Fruit fly (Drosophila melanogaster) whole organism, embryonic: Measurements from ENCODE around the gene CG18262.

Source experiments
- Adf1 ChIP-seq: fragments of 200-800 bp; sonication (Bioruptor generic); IDR thresholded peaks from 2 replicates; pipeline ENCODE4 v1.3.6; 2022; ENCODE audit warnings: missing biosample characterization, missing genetic modification characterization
- CG10147 ChIP-seq: fragments of 200-800 bp; sonication (Bioruptor generic); optimal IDR thresholded peaks from 2 replicates; lab custom pipeline; 2019; ENCODE audit warnings: missing biosample characterization, mild to moderate bottlenecking, missing genetic modification characterization, moderate library complexity
- CG10274 ChIP-seq: fragments of 200-800 bp; sonication (Bioruptor generic); optimal IDR thresholded peaks from 3 replicates; lab custom pipeline; 2017; ENCODE audit warnings: missing biosample characterization, mild to moderate bottlenecking, missing genetic modification characterization
- CG12236 ChIP-seq: fragments of 200-800 bp; sonication (Bioruptor generic); optimal IDR thresholded peaks from 2 replicates; lab custom pipeline; 2016; ENCODE audit warnings: missing biosample characterization, missing genetic modification characterization
- CG12769 ChIP-seq: fragments of 200-800 bp; sonication (Bioruptor generic); optimal IDR thresholded peaks from 2 replicates; lab custom pipeline; 2019; ENCODE audit warnings: missing biosample characterization, mild to moderate bottlenecking, missing genetic modification characterization, moderate library complexity
- CG13775 ChIP-seq: fragments of 200-800 bp; sonication (Bioruptor generic); optimal IDR thresholded peaks from 3 replicates; lab custom pipeline; 2017; ENCODE audit warnings: missing biosample characterization, mild to moderate bottlenecking, missing genetic modification characterization
- CG1603 ChIP-seq: fragments of 200-800 bp; sonication (Bioruptor generic); optimal IDR thresholded peaks from 2 replicates; lab custom pipeline; 2019; ENCODE audit warnings: missing biosample characterization, mild to moderate bottlenecking, missing genetic modification characterization, moderate library complexity
- CG16779 ChIP-seq: fragments of 200-800 bp; sonication (Bioruptor generic); IDR thresholded peaks from 2 replicates; pipeline ENCODE4 v1.3.6; 2022; ENCODE audit warnings: missing biosample characterization, missing genetic modification characterization
- CG3163 ChIP-seq: fragments of 200-800 bp; sonication (Bioruptor generic); optimal IDR thresholded peaks from 3 replicates; lab custom pipeline; 2016; ENCODE audit warnings: missing biosample characterization, missing genetic modification characterization
- CG3281 ChIP-seq: fragments of 200-800 bp; sonication (Bioruptor generic); optimal IDR thresholded peaks from 3 replicates; lab custom pipeline; 2017; ENCODE audit warnings: missing biosample characterization, mild to moderate bottlenecking, missing genetic modification characterization
- CG34224 ChIP-seq: fragments of 200-800 bp; sonication (Bioruptor generic); IDR thresholded peaks from 3 replicates; pipeline ENCODE4 v1.3.6; 2022; ENCODE audit warnings: missing biosample characterization, missing genetic modification characterization; ENCODE audit not compliant: partially characterized antibody
- CG34422 ChIP-seq: fragments of 200-800 bp; sonication (Bioruptor generic); IDR thresholded peaks from 3 replicates; pipeline ENCODE4 v1.3.6; 2022; ENCODE audit warnings: missing biosample characterization, missing genetic modification characterization
- CG3847 ChIP-seq: fragments of 200-800 bp; sonication (Bioruptor generic); IDR thresholded peaks from 2 replicates; pipeline ENCODE4 v1.3.6; 2022; ENCODE audit warnings: missing biosample characterization, missing genetic modification characterization
- CG4820 ChIP-seq: fragments of 200-800 bp; sonication (Bioruptor generic); optimal IDR thresholded peaks from 3 replicates; lab custom pipeline; 2016; ENCODE audit warnings: missing biosample characterization, missing genetic modification characterization
- CG6175 ChIP-seq: fragments of 200-800 bp; sonication (Bioruptor generic); IDR thresholded peaks from 3 replicates; pipeline ENCODE4 v1.3.6; 2022; ENCODE audit warnings: missing biosample characterization, missing genetic modification characterization
- CG6683 ChIP-seq: fragments of 200-800 bp; sonication (Bioruptor generic); optimal IDR thresholded peaks from 2 replicates; lab custom pipeline; 2017; ENCODE audit warnings: missing biosample characterization, mild to moderate bottlenecking, missing genetic modification characterization, missing genetic modification reagents
- CG9876 ChIP-seq: fragments of 200-800 bp; sonication (Bioruptor generic); optimal IDR thresholded peaks from 2 replicates; lab custom pipeline; 2016; ENCODE audit warnings: missing biosample characterization, missing genetic modification characterization
- Eip74EF ChIP-seq, 2 experiments: fragments of 200-800 bp in 1 of 2; fragments of >200 bp in 1 of 2; sonication (Bioruptor generic) in 1 of 2; optimal IDR thresholded peaks; 2 replicates each; lab custom pipeline; 2017 to 2019; ENCODE audit warnings: missing biosample characterization in 2 of 2, missing genetic modification characterization in 2 of 2, mild to moderate bottlenecking in 1 of 2, moderate library complexity in 1 of 2
- Hr3 ChIP-seq: fragments of 200-800 bp; sonication (Bioruptor generic); optimal IDR thresholded peaks from 3 replicates; lab custom pipeline; 2016; ENCODE audit warnings: missing biosample characterization, missing genetic modification characterization
- Jarid2 ChIP-seq: fragments of 200-800 bp; sonication (Bioruptor generic); optimal IDR thresholded peaks from 3 replicates; lab custom pipeline; 2017; ENCODE audit warnings: mild to moderate bottlenecking, missing biosample characterization, missing genetic modification reagents, missing genetic modification characterization
- Lhr ChIP-seq: fragments of 200-800 bp; sonication (Bioruptor generic); optimal IDR thresholded peaks from 3 replicates; lab custom pipeline; 2017; ENCODE audit warnings: mild to moderate bottlenecking, missing biosample characterization, missing genetic modification reagents, missing genetic modification characterization
- Mes4 ChIP-seq: fragments of 200-800 bp; sonication (Bioruptor generic); optimal IDR thresholded peaks from 2 replicates; lab custom pipeline; 2016; ENCODE audit warnings: missing biosample characterization, missing genetic modification characterization
- NK7.1 ChIP-seq: fragments of 200-800 bp; sonication (Bioruptor generic); optimal IDR thresholded peaks from 3 replicates; lab custom pipeline; 2016; ENCODE audit warnings: missing biosample characterization, missing genetic modification characterization
- Neu2 ChIP-seq: fragments of 200-800 bp; sonication (Bioruptor generic); optimal IDR thresholded peaks from 3 replicates; lab custom pipeline; 2016; ENCODE audit warnings: missing biosample characterization, missing genetic modification characterization, borderline replicate concordance
- Nf-YC ChIP-seq: fragments of 200-800 bp; optimal IDR thresholded peaks from 3 replicates; lab custom pipeline; 2019; ENCODE audit warnings: missing biosample characterization, mild to moderate bottlenecking, missing genetic modification characterization, moderate library complexity
- PHDP ChIP-seq: fragments of 200-800 bp; sonication (Bioruptor generic); optimal IDR thresholded peaks from 3 replicates; lab custom pipeline; 2018; ENCODE audit warnings: missing biosample characterization, mild to moderate bottlenecking, missing genetic modification characterization, moderate library complexity
- Poxn ChIP-seq: fragments of 200-800 bp; sonication (Bioruptor generic); IDR thresholded peaks from 2 replicates; pipeline ENCODE4 v1.3.6; 2022; ENCODE audit warnings: missing biosample characterization, missing genetic modification characterization
- Rfx ChIP-seq: fragments of 200-800 bp; sonication (Bioruptor generic); IDR thresholded peaks from 2 replicates; pipeline ENCODE4 v1.3.6; 2022; ENCODE audit warnings: missing biosample characterization, missing genetic modification characterization
- Sox100B ChIP-seq: fragments of 200-800 bp; sonication (Bioruptor generic); optimal IDR thresholded peaks from 3 replicates; lab custom pipeline; 2018; ENCODE audit warnings: missing biosample characterization, mild to moderate bottlenecking, missing genetic modification characterization
- ab ChIP-seq: fragments of 200-800 bp; sonication (Bioruptor generic); optimal IDR thresholded peaks from 2 replicates; lab custom pipeline; 2016; ENCODE audit warnings: missing biosample characterization, missing genetic modification characterization
- aop ChIP-seq: fragments of 200-800 bp; sonication (Bioruptor generic); IDR thresholded peaks from 2 replicates; pipeline ENCODE4 v1.3.6; 2022; ENCODE audit warnings: missing biosample characterization, missing genetic modification characterization
- crc ChIP-seq: fragments of 200-800 bp; sonication (Bioruptor generic); optimal IDR thresholded peaks from 2 replicates; lab custom pipeline; 2016; ENCODE audit warnings: missing biosample characterization, missing genetic modification characterization
- dan ChIP-seq: fragments of 200-800 bp; sonication (Bioruptor generic); IDR thresholded peaks from 2 replicates; pipeline ENCODE4 v1.3.6; 2022; ENCODE audit warnings: missing biosample characterization, missing genetic modification characterization
- dysf ChIP-seq: fragments of 200-800 bp; sonication (Bioruptor generic); IDR thresholded peaks from 3 replicates; pipeline ENCODE4 v1.3.6; 2022; ENCODE audit warnings: missing biosample characterization, missing genetic modification characterization
- ems ChIP-seq: fragments of 200-800 bp; sonication (Bioruptor generic); optimal IDR thresholded peaks from 3 replicates; lab custom pipeline; 2016; ENCODE audit warnings: missing biosample characterization, missing genetic modification characterization
- eve ChIP-seq, 2 experiments: fragments of >200 bp; optimal IDR thresholded peaks; 2 replicates each; lab custom pipeline; 2017; ENCODE audit warnings: missing biosample characterization in 2 of 2, missing genetic modification characterization in 2 of 2
- ewg ChIP-seq: fragments of 200-800 bp; sonication (Bioruptor generic); optimal IDR thresholded peaks from 3 replicates; lab custom pipeline; 2017; ENCODE audit warnings: mild to moderate bottlenecking, missing biosample characterization, missing genetic modification reagents, missing genetic modification characterization
- fu2 ChIP-seq: fragments of 200-800 bp; sonication (Bioruptor generic); optimal IDR thresholded peaks from 2 replicates; lab custom pipeline; 2016; ENCODE audit warnings: missing biosample characterization, missing genetic modification characterization
- lab ChIP-seq: fragments of 200-800 bp; sonication (Bioruptor generic); optimal IDR thresholded peaks from 3 replicates; lab custom pipeline; 2017; ENCODE audit warnings: missing biosample characterization, missing genetic modification characterization, mild to moderate bottlenecking, moderate library complexity, missing genetic modification reagents
- lmd ChIP-seq: fragments of 200-800 bp; sonication (Bioruptor generic); IDR thresholded peaks from 2 replicates; pipeline ENCODE4 v1.3.6; 2022; ENCODE audit warnings: missing biosample characterization, missing genetic modification characterization
- mam ChIP-seq: fragments of 200-800 bp; sonication (Bioruptor generic); optimal IDR thresholded peaks from 3 replicates; lab custom pipeline; 2016; ENCODE audit warnings: missing biosample characterization, missing genetic modification characterization
- nau ChIP-seq: fragments of 200-800 bp; sonication (Bioruptor generic); optimal IDR thresholded peaks from 3 replicates; lab custom pipeline; 2017; ENCODE audit warnings: missing biosample characterization, mild to moderate bottlenecking, missing genetic modification characterization, missing genetic modification reagents
- oc ChIP-seq: fragments of 200-800 bp; sonication (Bioruptor generic); optimal IDR thresholded peaks from 2 replicates; lab custom pipeline; 2018; ENCODE audit warnings: missing biosample characterization, mild to moderate bottlenecking, missing genetic modification characterization, moderate library complexity
- org-1 ChIP-seq: fragments of 200-800 bp; sonication (Bioruptor generic); optimal IDR thresholded peaks from 2 replicates; lab custom pipeline; 2017; ENCODE audit warnings: missing biosample characterization, missing genetic modification characterization
- scrt ChIP-seq: fragments of 200-800 bp; sonication (Bioruptor generic); optimal IDR thresholded peaks from 2 replicates; lab custom pipeline; 2018; ENCODE audit warnings: missing biosample characterization, mild to moderate bottlenecking, missing genetic modification characterization, moderate library complexity
- shn ChIP-seq: fragments of 200-800 bp; sonication (Bioruptor generic); optimal IDR thresholded peaks from 3 replicates; lab custom pipeline; 2016; ENCODE audit warnings: missing biosample characterization, missing genetic modification characterization
- vvl ChIP-seq: fragments of 200-800 bp; sonication (Bioruptor generic); IDR thresholded peaks from 2 replicates; pipeline ENCODE4 v1.3.6; 2022; ENCODE audit warnings: missing biosample characterization, missing genetic modification characterization
- zf30C ChIP-seq: fragments of 200-800 bp; sonication (Bioruptor generic); optimal IDR thresholded peaks from 3 replicates; lab custom pipeline; 2018; ENCODE audit warnings: missing biosample characterization, mild to moderate bottlenecking, missing genetic modification characterization

CG18262 gene

dm6 chrX:8113386-8114279 lies 39.1 kb upstream of the CG18262 start (continued):
- TF ChIP-seq CG10274 (GFP tag; lab: Kevin White, UChicago), result peak; percentile 38
- TF ChIP-seq CG6175, result peak; percentile 46; the same call in 1 of the 3 replicates
- TF ChIP-seq Mes4, result no peak
- TF ChIP-seq Hr3 (GFP tag; lab: Kevin White, UChicago), result no peak
- TF ChIP-seq CG12236, result no peak
- TF ChIP-seq lmd (GFP tag; lab: Robert Waterston, UW), result peak; percentile 67; the same call in 1 of the 2 replicates
- TF ChIP-seq dysf, result peak; percentile 74
- no peak for TF ChIP-seq nau (GFP tag; lab: Kevin White, UChicago)
- TF ChIP-seq CG10147 (GFP tag; lab: Kevin White, UChicago), result peak; percentile 69
- TF ChIP-seq NK7.1 (GFP tag; lab: Kevin White, UChicago), result peak; percentile 18
- TF ChIP-seq crc (GFP tag; lab: Kevin White, UChicago), result no peak
- TF ChIP-seq CG3163 (GFP tag; lab: Kevin White, UChicago), result peak; percentile 35
- no peak for TF ChIP-seq CG9876
- TF ChIP-seq Eip74EF (GFP tag; optimal IDR thresholded peaks at IDR 0.05; lab: Kevin White, UChicago), result no peak
- no peak for TF ChIP-seq CG34422 (GFP tag; lab: Robert Waterston, UW)
- TF ChIP-seq CG4820 (GFP tag; lab: Kevin White, UChicago), result peak; percentile 12
- TF ChIP-seq CG1603, result peak; percentile 69
- peak; percentile 91 for TF ChIP-seq CG12769
- TF ChIP-seq dan, result no peak
- TF ChIP-seq Sox100B (GFP tag; lab: Kevin White, UChicago), result peak; percentile 4
- peak; percentile 12 for TF ChIP-seq Nf-YC (tag; lab: Kevin White, UChicago)
- TF ChIP-seq mam, result peak; percentile 74
- TF ChIP-seq Rfx (GFP tag; lab: Robert Waterston, UW), result peak; percentile 87
- no peak for TF ChIP-seq aop (GFP tag; lab: Robert Waterston, UW)
- peak; percentile 63 for TF ChIP-seq PHDP (tag; lab: Kevin White, UChicago)
- peak; percentile 79 for TF ChIP-seq CG3281 (GFP tag; lab: Kevin White, UChicago)
- TF ChIP-seq ewg, result no peak
- TF ChIP-seq Jarid2 (GFP tag; lab: Kevin White, UChicago), result peak; percentile 10
- TF ChIP-seq shn, result peak; percentile 14
- no peak for TF ChIP-seq Neu2
- TF ChIP-seq CG13775 (GFP tag; lab: Kevin White, UChicago), result peak; percentile 11
- peak; percentile 89 for TF ChIP-seq lab (GFP tag; lab: Kevin White, UChicago)
- TF ChIP-seq fu2 (GFP tag; lab: Kevin White, UChicago), result peak; percentile 36
- TF ChIP-seq scrt (GFP tag; lab: Kevin White, UChicago), result peak; percentile 52
- peak; percentile 6 for TF ChIP-seq CG6683 (GFP tag; lab: Kevin White, UChicago)
- TF ChIP-seq org-1 (GFP tag; lab: Kevin White, UChicago), result peak; percentile 36
- peak; percentile 39; the same call in 1 of the 2 replicates for TF ChIP-seq Adf1
- peak; percentile 56; the same call in 1 of the 2 replicates for TF ChIP-seq vvl (GFP tag; lab: Robert Waterston, UW)
- TF ChIP-seq ab, result no peak
- peak; percentile 43; the same call in 1 of the 2 replicates for TF ChIP-seq CG3847
- TF ChIP-seq oc (tag; lab: Kevin White, UChicago), result no peak
- TF ChIP-seq ems (GFP tag; lab: Kevin White, UChicago), result peak; percentile 8
- peak; percentile 72 for TF ChIP-seq Poxn (GFP tag; lab: Robert Waterston, UW)
- TF ChIP-seq eve (GFP tag; optimal IDR thresholded peaks at IDR 0.05; lab: Kevin White, UChicago), result no peak
- TF ChIP-seq CG16779 (GFP tag; lab: Robert Waterston, UW), result 0 out of 2 replicates have a peak, but pooled peaks have one; percentile 32
- TF ChIP-seq Lhr, result no peak
- no peak for TF ChIP-seq CG34224 (GFP tag; lab: Robert Waterston, UW)
- no peak for TF ChIP-seq zf30C (GFP tag; lab: Kevin White, UChicago)
